Worm (Caenorhabditis elegans) whole organism, midembryonic: ENCODE data around the gene sec-61.A.
"Not testable (repeated sequence)": the region's sequence is repeated elsewhere in the genome, so short reads cannot be mapped to it uniquely, and the experiment has no call there.

ENCODE experiments used
- T22C8.4 ChIP-seq: fragments of 200-800 bp; sonication (Bioruptor generic); IDR thresholded peaks from 2 replicates; pipeline ENCODE4 v1.3.6; 2022; ENCODE audit warnings: missing genetic modification characterization, missing compliant biosample characterization
- cog-1 ChIP-seq: sonication (generic microtip); optimal IDR thresholded peaks from 2 replicates; lab custom pipeline; 2016; ENCODE audit warnings: missing genetic modification characterization, missing compliant biosample characterization
- flt-1 ChIP-seq: fragments of 200-800 bp; sonication (Bioruptor generic); IDR thresholded peaks from 2 replicates; pipeline ENCODE4 v1.3.6; 2022; ENCODE audit warnings: missing genetic modification characterization, missing compliant biosample characterization
- klf-2 ChIP-seq: fragments of 200-800 bp; sonication (Bioruptor generic); conservative IDR thresholded peaks from 2 replicates; pipeline ENCODE4 v1.3.6; 2022; ENCODE audit warnings: missing genetic modification reagents, missing genetic modification characterization, missing compliant biosample characterization
- med-1 ChIP-seq: sonication (generic microtip); optimal IDR thresholded peaks from 2 replicates; lab custom pipeline; 2017; ENCODE audit warnings: missing genetic modification characterization, mild to moderate bottlenecking, missing compliant biosample characterization, antibody characterized with exemption, missing genetic modification reagents; ENCODE audit not compliant: insufficient read depth
- ref-1 ChIP-seq: fragments of 200-800 bp; sonication (Bioruptor generic); conservative IDR thresholded peaks from 2 replicates; pipeline ENCODE4 v1.3.6; 2022; ENCODE audit warnings: missing genetic modification reagents, missing genetic modification characterization, missing compliant biosample characterization
- tab-1 ChIP-seq: fragments of 200-800 bp; sonication (Bioruptor generic); IDR thresholded peaks from 2 replicates; pipeline ENCODE4 v1.3.6; 2022; ENCODE audit warnings: missing genetic modification characterization, missing compliant biosample characterization
- ztf-23 ChIP-seq: fragments of 200-800 bp; sonication (Bioruptor generic); IDR thresholded peaks from 2 replicates; pipeline ENCODE4 v1.3.6; 2022; ENCODE audit warnings: missing genetic modification reagents, missing genetic modification characterization, missing compliant biosample characterization
- ztf-29 ChIP-seq: fragments of 200-800 bp; sonication (Bioruptor generic); IDR thresholded peaks from 2 replicates; pipeline ENCODE4 v1.3.6; 2022; ENCODE audit warnings: missing genetic modification reagents, missing genetic modification characterization, missing compliant biosample characterization

sec-61.A gene

ce11 chrIV:14824878-14825352, at the start of gene sec-61.A:
Gene sec-61.A (minus strand): TSS chrIV:14825264.
- peak; percentile 78 for TF ChIP-seq cog-1 (tag; lab: Kevin White, UChicago)
- no peak for TF ChIP-seq tab-1
- TF ChIP-seq flt-1 (GFP tag; lab: Robert Waterston, UW), result 0 out of 2 replicates have a peak, but pooled peaks have one; percentile 13

- TF ChIP-seq ztf-29 (GFP tag; lab: Robert Waterston, UW) (no peak), med-1 (no peak), klf-2 (GFP tag; lab: Robert Waterston, UW) (no peak), tab-1 (0 out of 2 replicates have a peak, but pooled peaks have one; percentile 23), cog-1 (tag; lab: Kevin White, UChicago) (peak; percentile 16), ztf-23 (GFP tag; lab: Robert Waterston, UW) (0 out of 2 replicates have a peak, but pooled peaks have one; percentile 24), flt-1 (GFP tag; lab: Robert Waterston, UW) (no peak), ref-1 (GFP tag; lab: Robert Waterston, UW) (no peak), T22C8.4 (no peak)
These were observed 47.3 kb upstream of the sec-61.A start for ce11 chrIV:14872320-14872719.

DNA sequence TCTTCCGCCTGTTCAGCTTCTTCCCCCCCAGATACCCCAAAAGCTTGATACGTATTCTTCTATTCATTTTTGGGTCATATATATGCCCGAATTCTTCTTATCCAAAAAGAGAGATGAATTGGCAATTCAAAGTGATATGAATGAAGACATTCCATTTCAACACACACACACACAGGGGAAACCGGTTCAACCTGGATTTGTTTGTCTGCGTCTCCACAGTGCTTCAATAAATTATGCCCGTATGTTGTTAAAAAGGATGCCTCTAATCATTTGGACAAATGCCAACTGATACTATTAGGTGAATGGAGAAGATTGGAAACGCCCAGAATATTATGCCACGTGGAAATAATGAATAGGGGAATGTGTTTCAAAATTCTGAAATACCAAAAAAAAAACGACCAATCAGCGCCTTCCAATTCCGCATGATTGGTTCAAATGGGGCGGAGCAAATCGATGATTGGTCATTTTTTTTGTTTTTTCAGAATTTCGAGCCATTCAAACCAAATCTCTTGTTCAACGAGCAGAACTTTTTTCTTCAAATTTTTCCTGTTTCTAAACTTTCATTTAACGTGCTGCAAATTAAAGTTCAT, 44.9 kb upstream of the sec-61.A start:
- no peak for TF ChIP-seq klf-2 (GFP tag; lab: Robert Waterston, UW)
- TF ChIP-seq tab-1, result no peak
- TF ChIP-seq flt-1 (GFP tag; lab: Robert Waterston, UW), result peak; percentile 20; the same call in 1 of the 2 replicates
- no peak for TF ChIP-seq ztf-23 (GFP tag; lab: Robert Waterston, UW)
- TF ChIP-seq ztf-29 (GFP tag; lab: Robert Waterston, UW), result no peak

DNA sequence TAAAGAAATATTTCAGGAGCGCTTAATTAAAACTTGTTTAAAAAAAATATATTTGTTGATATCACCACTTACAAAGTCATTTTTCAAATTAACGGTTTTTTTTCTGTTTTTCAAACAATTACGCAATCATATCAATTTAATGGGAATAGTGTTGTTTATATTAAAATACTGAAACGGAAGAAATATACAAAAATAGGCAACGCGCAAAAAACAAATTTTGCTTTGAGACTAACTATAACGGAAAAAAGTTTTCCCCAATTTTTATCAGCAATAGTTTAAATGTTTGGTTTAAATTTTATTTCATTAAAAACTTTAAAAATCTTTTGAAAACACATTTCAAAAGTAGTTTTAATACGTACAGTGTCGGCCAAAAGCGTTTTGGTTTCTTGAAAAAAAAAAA, 43.5 kb upstream of the sec-61.A start:
- TF ChIP-seq klf-2 (GFP tag; lab: Robert Waterston, UW), result no peak
- TF ChIP-seq med-1, result no peak
- TF ChIP-seq tab-1, result no peak

ce11 chrIV:14864529-14864928, 39.5 kb upstream of the sec-61.A start:
- TF ChIP-seq tab-1, result no peak
- no peak for TF ChIP-seq klf-2 (GFP tag; lab: Robert Waterston, UW)
- no peak for TF ChIP-seq ref-1 (GFP tag; lab: Robert Waterston, UW)
- no peak for TF ChIP-seq ztf-23 (GFP tag; lab: Robert Waterston, UW)
- no peak for TF ChIP-seq cog-1 (tag; lab: Kevin White, UChicago)
- no peak for TF ChIP-seq med-1
- no peak for TF ChIP-seq flt-1 (GFP tag; lab: Robert Waterston, UW)
- TF ChIP-seq T22C8.4, result no peak
- TF ChIP-seq ztf-29 (GFP tag; lab: Robert Waterston, UW), result no peak

DNA sequence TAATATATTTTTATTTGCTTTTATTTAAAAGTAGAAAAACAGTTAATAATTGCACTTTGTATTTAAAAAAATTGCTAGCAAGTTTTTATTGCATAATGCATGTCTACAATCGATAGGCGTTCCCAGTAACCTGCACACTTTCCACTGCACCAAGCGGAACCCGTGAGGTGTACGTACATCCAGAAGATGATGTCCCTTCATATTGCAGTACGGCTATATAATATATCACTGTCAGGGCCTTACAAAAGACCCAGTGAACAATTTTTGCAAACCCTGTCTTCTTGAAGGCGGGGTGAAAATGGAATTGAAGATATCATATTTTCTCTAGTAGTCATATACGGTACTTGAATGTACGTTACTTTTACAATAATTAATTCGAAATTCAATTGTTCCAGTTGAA, 38.7 kb upstream of the sec-61.A start:
- no peak for TF ChIP-seq ztf-23 (GFP tag; lab: Robert Waterston, UW)

- no peak for TF ChIP-seq klf-2 (GFP tag; lab: Robert Waterston, UW)
- no peak for TF ChIP-seq med-1
- no peak for TF ChIP-seq T22C8.4
- no peak for TF ChIP-seq flt-1 (GFP tag; lab: Robert Waterston, UW)
- TF ChIP-seq cog-1 (tag; lab: Kevin White, UChicago), result no peak
- TF ChIP-seq ref-1 (GFP tag; lab: Robert Waterston, UW), result no peak
- no peak for TF ChIP-seq tab-1
- TF ChIP-seq ztf-29 (GFP tag; lab: Robert Waterston, UW), result no peak
- TF ChIP-seq ztf-23 (GFP tag; lab: Robert Waterston, UW), result no peak
These were observed 37.1 kb upstream of the sec-61.A start, which contains the start of gene Y57G11C.38 for ce11 chrIV:14862147-14862546. Gene Y57G11C.38 (plus strand): TSS chrIV:14862447.

DNA sequence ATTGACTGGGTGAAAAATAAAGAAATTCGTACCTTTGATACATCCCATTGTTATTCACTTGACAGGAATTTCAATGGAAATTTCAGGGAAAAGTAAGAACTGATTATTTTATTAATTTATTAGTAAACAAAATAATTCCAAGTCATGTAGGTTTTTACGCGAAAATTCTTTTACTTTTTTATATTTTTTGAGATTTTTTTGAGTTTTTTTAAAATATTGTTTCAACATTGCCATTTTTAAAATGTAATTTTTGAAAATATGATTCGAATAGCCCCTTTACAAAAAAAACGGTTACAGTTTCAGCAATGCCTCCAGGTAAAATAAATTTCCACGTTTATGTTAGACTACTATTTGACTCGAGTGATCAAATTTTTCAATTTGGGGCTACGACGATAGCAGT, 36.6 kb upstream of the sec-61.A start, which contains the start of gene Y57G11C.23:
Gene Y57G11C.23 (minus strand): TSS at position 101 of the 400 bp plus-strand sequence.
- no peak for TF ChIP-seq T22C8.4
- TF ChIP-seq tab-1, result no peak
- no peak for TF ChIP-seq flt-1 (GFP tag; lab: Robert Waterston, UW)

DNA sequence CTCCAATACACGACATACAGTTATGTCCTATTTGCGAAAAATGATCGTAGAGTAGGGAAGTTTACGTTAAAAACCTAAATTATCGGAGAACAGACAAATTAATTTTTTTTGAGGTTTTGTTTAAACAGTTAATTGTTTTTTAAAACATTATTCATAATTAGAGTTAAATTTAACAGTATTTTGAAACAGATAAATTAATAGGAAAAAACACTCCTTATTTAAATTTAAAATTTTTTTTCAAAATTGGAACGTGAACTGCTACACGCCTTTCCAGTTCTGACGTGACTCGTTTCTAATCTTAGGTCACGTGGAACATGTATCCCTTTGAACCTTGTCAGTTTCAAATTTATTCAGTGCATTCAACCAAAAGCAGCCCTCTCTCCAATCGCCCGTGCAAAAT, 28.6 kb upstream of the sec-61.A start, which contains the start of gene Y57G11C.52:
Gene Y57G11C.52 (plus strand): TSS at position 301 of the 400 bp plus-strand sequence.
- TF ChIP-seq ref-1 (GFP tag; lab: Robert Waterston, UW) (no peak), ztf-23 (GFP tag; lab: Robert Waterston, UW) (no peak), med-1 (no peak), cog-1 (tag; lab: Kevin White, UChicago) (no peak), ztf-29 (GFP tag; lab: Robert Waterston, UW) (no peak), tab-1 (no peak), flt-1 (GFP tag; lab: Robert Waterston, UW) (no peak), klf-2 (GFP tag; lab: Robert Waterston, UW) (no peak)

DNA sequence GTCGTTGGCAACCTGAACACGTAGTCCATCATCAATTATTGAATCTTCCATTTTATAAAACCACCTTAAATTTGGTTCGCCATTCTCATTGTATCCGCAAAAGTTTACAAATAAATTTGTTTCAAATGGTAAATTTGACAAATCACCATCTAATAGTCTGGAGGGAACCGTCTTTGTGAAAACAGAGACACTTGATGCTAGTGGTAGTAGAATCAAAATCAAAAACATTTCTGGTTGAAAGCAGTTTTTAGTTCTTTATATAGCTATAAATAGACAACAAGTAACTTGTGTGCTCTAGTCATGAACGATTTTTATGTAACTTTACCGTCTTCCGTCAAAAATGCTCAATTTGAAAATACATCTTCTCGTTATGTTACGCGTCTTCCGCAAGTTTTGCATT, 18.0 kb upstream of the sec-61.A start, which contains the start of gene Y57G11C.20:
Gene Y57G11C.20 (plus strand): TSS at position 301 of the 400 bp plus-strand sequence.
- not testable (repeated sequence) for TF ChIP-seq flt-1 (GFP tag; lab: Robert Waterston, UW); tab-1; T22C8.4

ce11 chrIV:14838095-14838494, 13.0 kb upstream of the sec-61.A start:
- TF ChIP-seq med-1 (peak; percentile 34), ztf-29 (GFP tag; lab: Robert Waterston, UW) (peak; percentile 89), cog-1 (tag; lab: Kevin White, UChicago) (peak; percentile 85), flt-1 (GFP tag; lab: Robert Waterston, UW) (peak; percentile 92), T22C8.4 (peak; percentile 91), tab-1 (peak; percentile 89), ztf-23 (GFP tag; lab: Robert Waterston, UW) (peak; percentile 89), klf-2 (GFP tag; lab: Robert Waterston, UW) (peak; percentile 82), ref-1 (GFP tag; lab: Robert Waterston, UW) (no peak; the same call in 1 of the 2 replicates)
